Fruit fly (Drosophila melanogaster): ENCODE data around the gene Gp93.

Gene Gp93

DNA sequence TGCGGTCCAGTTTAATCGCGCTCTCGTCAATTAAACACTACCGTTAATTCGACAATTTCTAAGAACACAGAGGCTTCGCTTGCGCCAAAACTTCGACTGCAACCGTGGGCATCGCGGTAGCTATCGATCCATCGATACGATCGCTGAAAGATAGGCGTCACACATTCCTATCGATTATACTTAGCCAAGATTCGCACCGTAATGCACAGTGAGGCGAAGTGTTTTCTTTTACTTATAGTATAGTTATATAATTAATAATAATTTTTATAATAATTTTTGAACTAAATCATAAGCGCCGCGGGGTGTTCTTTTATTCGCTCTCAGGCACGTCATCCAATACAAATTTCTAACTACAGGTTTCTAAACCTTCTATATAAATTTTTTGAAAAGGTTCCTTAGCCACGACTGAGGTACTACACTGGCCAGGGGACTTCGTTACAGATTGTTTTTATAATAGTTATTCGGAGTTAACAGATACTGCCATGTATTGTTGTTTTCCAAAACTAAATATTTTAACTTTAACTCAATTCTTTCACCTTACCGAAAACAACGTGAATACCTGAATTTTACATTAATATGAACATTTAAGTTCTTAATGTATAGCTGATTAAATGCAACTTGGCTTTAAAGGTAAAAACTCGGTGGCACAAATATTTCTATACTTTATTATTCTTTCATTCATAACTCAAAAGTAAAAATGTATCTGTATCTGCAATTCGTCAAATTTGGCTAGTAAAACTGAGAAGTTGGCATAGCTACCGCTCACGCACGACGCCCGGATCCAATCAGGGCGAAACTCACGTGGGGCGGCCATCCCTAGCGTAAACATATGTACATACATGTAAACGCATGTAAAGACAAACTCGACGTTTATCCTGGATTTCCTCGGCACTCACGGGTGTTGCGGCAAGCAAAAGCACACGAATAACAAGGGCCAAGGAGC, 10.5 kb upstream of the Gp93 start, which contains the start of the genes NSD and BOD1 (continued):
- no peak for TF ChIP-seq CG11398 (GFP tag; optimal IDR thresholded peaks at IDR 0.05)
- peak; percentile 41 for TF ChIP-seq HmgZ (tag; optimal IDR thresholded peaks at IDR 0.05)
- no peak for TF ChIP-seq CG31388 (GFP tag; optimal IDR thresholded peaks at IDR 0.05)
- peak; percentile 95 for TF ChIP-seq CG16813 (GFP tag; IDR thresholded peaks at IDR 0.05; ENCODE audit: partially characterized antibody)
- peak; percentile 76 for TF ChIP-seq sens (GFP tag)
- TF ChIP-seq CG34224 (GFP tag; IDR thresholded peaks at IDR 0.05; ENCODE audit: partially characterized antibody): peak; percentile 81
- no peak for TF ChIP-seq dan (GFP tag; IDR thresholded peaks at IDR 0.05)
- TF ChIP-seq C15 (GFP tag; IDR thresholded peaks at IDR 0.05): 0 out of 3 replicates have a peak, but pooled peaks have one; percentile 31
- no peak for TF ChIP-seq org-1 (GFP tag; optimal IDR thresholded peaks at IDR 0.05)
- peak; percentile 45 for TF ChIP-seq H2.0 (GFP tag; IDR thresholded peaks at IDR 0.05)
- TF ChIP-seq ham (GFP tag; IDR thresholded peaks at IDR 0.05): no peak
- no peak for TF ChIP-seq ab (GFP tag; optimal IDR thresholded peaks at IDR 0.05)
- no peak for TF ChIP-seq CHES-1-like (GFP tag; optimal IDR thresholded peaks at IDR 0.05)
- peak; percentile 98 for TF ChIP-seq CG42726 (GFP tag; IDR thresholded peaks at IDR 0.05; ENCODE audit: partially characterized antibody)
- no peak for TF ChIP-seq Lhr (GFP tag; optimal IDR thresholded peaks at IDR 0.05)
- no peak for TF ChIP-seq trh (GFP tag; optimal IDR thresholded peaks at IDR 0.05)
- peak; percentile 95 for TF ChIP-seq mld (GFP tag; IDR thresholded peaks at IDR 0.05; ENCODE audit: partially characterized antibody)
- no peak for TF ChIP-seq ftz-f1 (GFP tag; optimal IDR thresholded peaks at IDR 0.05)
- TF ChIP-seq CG12391 (tag; optimal IDR thresholded peaks at IDR 0.05): peak; percentile 48
- TF ChIP-seq CG11695 (GFP tag; IDR thresholded peaks at IDR 0.05): no peak
- no peak for TF ChIP-seq CG8478 (optimal IDR thresholded peaks at IDR 0.05)
- no peak for TF ChIP-seq PHDP (tag; optimal IDR thresholded peaks at IDR 0.05)
- no peak for TF ChIP-seq toy (GFP tag; IDR thresholded peaks at IDR 0.05)
- no peak; the same call in 1 of the 2 replicates for TF ChIP-seq CG4360 (GFP tag; IDR thresholded peaks at IDR 0.05)
- peak; percentile 34; the same call in 1 of the 2 replicates for TF ChIP-seq ro (GFP tag; IDR thresholded peaks at IDR 0.05)
- TF ChIP-seq CG31365 (tag; optimal IDR thresholded peaks at IDR 0.05): no peak
- TF ChIP-seq CG9215 (GFP tag; IDR thresholded peaks at IDR 0.05): peak; percentile 63
- no peak for TF ChIP-seq CG15479 (GFP tag; optimal IDR thresholded peaks at IDR 0.05)
- no peak for TF ChIP-seq kay (GFP tag; optimal IDR thresholded peaks at IDR 0.05)
- TF ChIP-seq en (GFP tag; optimal IDR thresholded peaks at IDR 0.05): no peak
- TF ChIP-seq slbo (GFP tag; IDR thresholded peaks at IDR 0.05): peak; percentile 92
- no peak for TF ChIP-seq disco-r (GFP tag; optimal IDR thresholded peaks at IDR 0.05)
- TF ChIP-seq lov (optimal IDR thresholded peaks at IDR 0.05): no peak
- peak; percentile 47; the same call in 1 of the 3 replicates for TF ChIP-seq lov (GFP tag; IDR thresholded peaks at IDR 0.05)
- TF ChIP-seq CG17802 (tag; optimal IDR thresholded peaks at IDR 0.05): no peak
- peak; percentile 40 for TF ChIP-seq seq (GFP tag; IDR thresholded peaks at IDR 0.05)
- TF ChIP-seq Dip2 (GFP tag; IDR thresholded peaks at IDR 0.05): no peak
- peak; percentile 54 for TF ChIP-seq CG9437 (GFP tag; optimal IDR thresholded peaks at IDR 0.05)
- TF ChIP-seq CG34422 (GFP tag; IDR thresholded peaks at IDR 0.05): peak; percentile 77
- TF ChIP-seq Rfx (GFP tag; IDR thresholded peaks at IDR 0.05): peak; percentile 90
- TF ChIP-seq grau (tag; optimal IDR thresholded peaks at IDR 0.05): peak; percentile 59
- TF ChIP-seq sim (GFP tag; IDR thresholded peaks at IDR 0.05): no peak
- no peak for TF ChIP-seq CG12219 (GFP tag; optimal IDR thresholded peaks at IDR 0.05)
- no peak for TF ChIP-seq Hr51 (GFP tag; optimal IDR thresholded peaks at IDR 0.05)
- peak; percentile 55 for TF ChIP-seq CG1603 (tag; optimal IDR thresholded peaks at IDR 0.05)
- TF ChIP-seq CG9727 (GFP tag; optimal IDR thresholded peaks at IDR 0.05): peak; percentile 55
- no peak for TF ChIP-seq aop (GFP tag; IDR thresholded peaks at IDR 0.05)
- TF ChIP-seq Mes4 (GFP tag; optimal IDR thresholded peaks at IDR 0.05): no peak
- TF ChIP-seq CkIIα-i1 (GFP tag; IDR thresholded peaks at IDR 0.05): no peak
- no peak for TF ChIP-seq insv (GFP tag; optimal IDR thresholded peaks at IDR 0.05)

Measured in whole organism, embryonic.